Fruit fly (Drosophila melanogaster): ENCODE measurements around the gene CG44325.

CG44325 gene

dm6 chrX:9048385-9048750, 29.9 kb downstream of the CG44325 start (continued):
- no peak for TF ChIP-seq inv (GFP tag; IDR thresholded peaks at IDR 0.05; ENCODE audit: partially characterized antibody)
- TF ChIP-seq CG1792 (GFP tag; optimal IDR thresholded peaks at IDR 0.05), result no peak
- no peak for TF ChIP-seq CG6791 (GFP tag; IDR thresholded peaks at IDR 0.05; ENCODE audit: partially characterized antibody)
- TF ChIP-seq phol (tag; optimal IDR thresholded peaks at IDR 0.05), result peak; percentile 28
- TF ChIP-seq CG5180 (GFP tag; optimal IDR thresholded peaks at IDR 0.05), result no peak
- TF ChIP-seq CG4360 (GFP tag; IDR thresholded peaks at IDR 0.05), result no peak
- TF ChIP-seq sens (GFP tag), result peak; percentile 86
- TF ChIP-seq CG7839 (tag; optimal IDR thresholded peaks at IDR 0.05), result peak; percentile 13
- no peak for TF ChIP-seq CG6813 (GFP tag; optimal IDR thresholded peaks at IDR 0.05)
- TF ChIP-seq Dbx (GFP tag; IDR thresholded peaks at IDR 0.05), result no peak
- no peak for TF ChIP-seq dysf (GFP tag; IDR thresholded peaks at IDR 0.05)
- no peak for TF ChIP-seq crp (GFP tag; optimal IDR thresholded peaks at IDR 0.05)
- no peak for TF ChIP-seq grn (GFP tag; optimal IDR thresholded peaks at IDR 0.05)
- TF ChIP-seq CG15479 (GFP tag; optimal IDR thresholded peaks at IDR 0.05), result no peak
- no peak for TF ChIP-seq Myb (GFP tag; optimal IDR thresholded peaks at IDR 0.05)
- TF ChIP-seq Oli (tag; optimal IDR thresholded peaks at IDR 0.05), result peak; percentile 43
- TF ChIP-seq CG17612 (GFP tag; IDR thresholded peaks at IDR 0.05), result no peak
- no peak for TF ChIP-seq CG3847 (GFP tag; IDR thresholded peaks at IDR 0.05)
- TF ChIP-seq CG9797 (GFP tag; optimal IDR thresholded peaks at IDR 0.05), result no peak
- TF ChIP-seq CG4707 (GFP tag; optimal IDR thresholded peaks at IDR 0.05), result no peak
- TF ChIP-seq CG17186 (GFP tag; optimal IDR thresholded peaks at IDR 0.05), result no peak
- TF ChIP-seq sima (GFP tag; optimal IDR thresholded peaks at IDR 0.05), result no peak
- no peak; the same call in 1 of the 2 replicates for TF ChIP-seq CG6689 (GFP tag; IDR thresholded peaks at IDR 0.05)
- no peak for TF ChIP-seq NC2β (GFP tag; optimal IDR thresholded peaks at IDR 0.05)
- no peak for TF ChIP-seq Fer3 (tag; optimal IDR thresholded peaks at IDR 0.05)
- no peak for TF ChIP-seq CG30020 (tag; optimal IDR thresholded peaks at IDR 0.05)
- no peak for TF ChIP-seq Hand (GFP tag; optimal IDR thresholded peaks at IDR 0.05)
- no peak for TF ChIP-seq CG18011 (GFP tag; optimal IDR thresholded peaks at IDR 0.05)
- no peak for TF ChIP-seq CkIIα-i1 (GFP tag; IDR thresholded peaks at IDR 0.05)
- TF ChIP-seq Kr (GFP tag; optimal IDR thresholded peaks at IDR 0.05), result no peak
- no peak for TF ChIP-seq CG10959 (GFP tag; IDR thresholded peaks at IDR 0.05)
- TF ChIP-seq jumu (GFP tag; optimal IDR thresholded peaks at IDR 0.05), result no peak
- TF ChIP-seq Bdp1 (GFP tag; optimal IDR thresholded peaks at IDR 0.05), result no peak
- peak; percentile 23 for TF ChIP-seq dmrt99B (tag; optimal IDR thresholded peaks at IDR 0.05)
- TF ChIP-seq Aef1 (GFP tag; IDR thresholded peaks at IDR 0.05), result no peak
- TF ChIP-seq gsb (GFP tag; IDR thresholded peaks at IDR 0.05), result no peak
- TF ChIP-seq CG7963 (GFP tag; IDR thresholded peaks at IDR 0.05; ENCODE audit: partially characterized antibody), result no peak
- TF ChIP-seq HLH3B (GFP tag; IDR thresholded peaks at IDR 0.05), result no peak
- TF ChIP-seq Xbp1 (GFP tag; optimal IDR thresholded peaks at IDR 0.05), result peak; percentile 37
- no peak for TF ChIP-seq CG31224 (GFP tag; IDR thresholded peaks at IDR 0.05)
- TF ChIP-seq Sox102F (GFP tag; optimal IDR thresholded peaks at IDR 0.05), result peak; percentile 49
- no peak for TF ChIP-seq CG18599 (GFP tag; optimal IDR thresholded peaks at IDR 0.05)
- no peak for TF ChIP-seq ttk (GFP tag; IDR thresholded peaks at IDR 0.05)
- no peak for TF ChIP-seq CG9932 (GFP tag; IDR thresholded peaks at IDR 0.05)
- no peak for TF ChIP-seq Neu2 (GFP tag; optimal IDR thresholded peaks at IDR 0.05; ENCODE audit: borderline replicate concordance)
- no peak for TF ChIP-seq CG10654 (GFP tag; optimal IDR thresholded peaks at IDR 0.05)
- TF ChIP-seq Abd-B (GFP tag; optimal IDR thresholded peaks at IDR 0.05), result no peak
- no peak for TF ChIP-seq her (GFP tag; optimal IDR thresholded peaks at IDR 0.05)
- 0 out of 2 replicates have a peak, but pooled peaks have one; percentile 50 for TF ChIP-seq CG31441 (GFP tag; IDR thresholded peaks at IDR 0.05)
- TF ChIP-seq br (optimal IDR thresholded peaks at IDR 0.05), result no peak
- TF ChIP-seq lola (GFP tag; optimal IDR thresholded peaks at IDR 0.05), result peak in 1 of 3 experiments; percentile 37

Data from whole organism, embryonic.